Worm (Caenorhabditis elegans) whole organism, L1 larva: Measurements from ENCODE around the gene aex-3.

Source experiments
- C04F5.9 ChIP-seq: sonication (generic microtip); optimal IDR thresholded peaks from 2 replicates; lab custom pipeline; 2016; ENCODE audit warnings: missing genetic modification characterization, missing compliant biosample characterization
- blmp-1 ChIP-seq: fragments of 150-350 bp; optimal IDR thresholded peaks from 2 replicates; lab custom pipeline; 2014; ENCODE audit warnings: missing biosample characterization, missing genetic modification characterization
- ceh-63 ChIP-seq: fragments of 200-800 bp; sonication (Bioruptor generic); optimal IDR thresholded peaks from 2 replicates; lab custom pipeline; 2018; ENCODE audit warnings: mild to moderate bottlenecking, missing genetic modification characterization, missing compliant biosample characterization
- dpl-1 ChIP-seq, 3 experiments: fragments of 150-350 bp in 2 of 3; sonication (generic microtip) in 1 of 3; optimal IDR thresholded peaks; 2 replicates each; lab custom pipeline; 2014 to 2017; ENCODE audit warnings: missing biosample characterization in 3 of 3, missing genetic modification characterization in 3 of 3, missing genetic modification reagents in 3 of 3
- ets-5 ChIP-seq: fragments of 200-800 bp; sonication (Bioruptor generic); IDR thresholded peaks from 2 replicates; pipeline ENCODE4 v1.3.6; 2022; ENCODE audit warnings: missing genetic modification characterization, missing compliant biosample characterization
- fkh-8 ChIP-seq: sonication (generic microtip); optimal IDR thresholded peaks from 2 replicates; lab custom pipeline; 2016; ENCODE audit warnings: mild to moderate bottlenecking, missing genetic modification characterization, missing compliant biosample characterization
- jun-1 ChIP-seq: fragments of 150-350 bp; optimal IDR thresholded peaks from 2 replicates; lab custom pipeline; 2014; ENCODE audit warnings: missing biosample characterization, missing genetic modification reagents, missing genetic modification characterization
- mdl-1 ChIP-seq, 2 experiments: fragments of 150-350 bp; optimal IDR thresholded peaks; 2 replicates each; lab custom pipeline; 2014 to 2017; ENCODE audit warnings: missing biosample characterization in 2 of 2, missing genetic modification characterization in 2 of 2, inconsistent platforms in 1 of 2
- mef-2 ChIP-seq: fragments of 150-350 bp; optimal IDR thresholded peaks from 2 replicates; lab custom pipeline; 2014; ENCODE audit warnings: missing biosample characterization, missing genetic modification characterization
- swsn-7 ChIP-seq: sonication (generic microtip); optimal IDR thresholded peaks from 2 replicates; lab custom pipeline; 2016; ENCODE audit warnings: missing genetic modification characterization, missing compliant biosample characterization
- tlp-1 ChIP-seq: fragments of 150-350 bp; optimal IDR thresholded peaks from 2 replicates; lab custom pipeline; 2014; ENCODE audit warnings: missing biosample characterization, missing genetic modification characterization
- unc-30 ChIP-seq: sonication (generic microtip); optimal IDR thresholded peaks from 2 replicates; lab custom pipeline; 2017; ENCODE audit warnings: missing biosample characterization, missing genetic modification characterization
- vab-15 ChIP-seq: sonication (generic microtip); optimal IDR thresholded peaks from 2 replicates; lab custom pipeline; 2017; ENCODE audit warnings: missing genotype, mild to moderate bottlenecking, missing genetic modification characterization, missing compliant biosample characterization
- zip-4 ChIP-seq: fragments of 200-800 bp; sonication (Bioruptor generic); optimal IDR thresholded peaks from 2 replicates; lab custom pipeline; 2018; ENCODE audit warnings: mild to moderate bottlenecking, missing genetic modification characterization, moderate library complexity, missing compliant biosample characterization
- ztf-11 ChIP-seq, 2 experiments: sonication (generic microtip); optimal IDR thresholded peaks; 2 replicates each; lab custom pipeline; 2016 to 2017; ENCODE audit warnings: missing genetic modification characterization in 2 of 2, missing biosample characterization in 1 of 2, missing compliant biosample characterization in 1 of 2
- ztf-4 ChIP-seq: fragments of 150-350 bp; optimal IDR thresholded peaks from 2 replicates; lab custom pipeline; 2014; ENCODE audit warnings: missing biosample characterization, missing genetic modification characterization

Gene aex-3

DNA sequence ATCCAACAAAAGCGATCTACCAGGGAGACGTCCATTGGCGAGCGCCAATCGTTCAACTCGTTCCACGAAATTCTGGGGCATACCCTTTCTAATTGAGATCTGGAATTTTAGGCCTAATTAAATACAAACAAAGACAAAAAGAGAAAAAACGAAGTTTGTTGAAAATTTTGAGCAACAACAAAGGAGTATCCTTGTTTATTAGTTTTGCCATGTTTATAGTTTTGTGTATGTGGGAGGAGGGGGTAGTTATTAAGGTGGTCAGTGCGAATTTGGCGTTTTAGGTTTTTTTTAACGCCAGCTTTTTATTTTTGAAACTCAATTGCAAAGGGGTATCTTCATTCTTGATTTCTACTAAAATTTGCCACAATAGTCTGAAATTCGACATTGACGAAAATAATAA lies 45.1 kb downstream of the aex-3 start, which contains the start of gene irk-2:
Gene irk-2, minus strand, starts transcription at position 101 of the 400 bp plus-strand sequence.
- TF ChIP-seq dpl-1 (GFP tag; optimal IDR thresholded peaks at IDR 0.05; lab: Kevin White, UChicago): no peak

DNA sequence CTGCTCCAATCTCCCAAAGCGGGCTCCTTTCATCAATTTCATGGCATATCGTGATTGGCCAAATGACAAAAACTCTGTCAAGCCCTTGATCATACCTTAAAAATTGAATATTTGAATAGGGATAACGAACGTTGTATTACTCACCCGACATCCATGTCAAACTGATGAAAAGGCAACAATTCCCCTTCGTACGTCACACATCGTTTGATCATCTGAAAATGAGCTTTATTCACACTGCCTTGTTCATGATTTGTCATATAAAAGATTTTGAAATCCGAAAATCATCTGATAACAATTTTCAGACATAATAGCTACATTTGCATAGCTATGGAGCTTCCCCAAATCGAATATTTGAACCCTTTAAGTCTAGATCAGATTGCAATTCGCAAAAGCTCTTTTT lies 53.0 kb downstream of the aex-3 start, which contains the start of gene M02A10.1:
Gene M02A10.1, plus strand, starts transcription at position 301 of the 400 bp plus-strand sequence.
- no peak for TF ChIP-seq fkh-8 (tag; lab: Kevin White, UChicago)
- TF ChIP-seq C04F5.9 (tag; lab: Kevin White, UChicago): no peak
- TF ChIP-seq ets-5 (GFP tag; lab: Robert Waterston, UW): no peak
- no peak for TF ChIP-seq unc-30 (tag; lab: Kevin White, UChicago)
- TF ChIP-seq tlp-1: no peak
- no peak for TF ChIP-seq ztf-11 (tag; optimal IDR thresholded peaks at IDR 0.05; lab: Kevin White, UChicago)
- TF ChIP-seq blmp-1 (tag; lab: Kevin White, UChicago): no peak
- no peak for TF ChIP-seq zip-4 (GFP tag; lab: Kevin White, UChicago)
- no peak for TF ChIP-seq mef-2 (tag; lab: Kevin White, UChicago)
- TF ChIP-seq ztf-4 (tag; lab: Kevin White, UChicago): no peak
- TF ChIP-seq vab-15 (tag; lab: Kevin White, UChicago): no peak
- TF ChIP-seq ceh-63 (GFP tag; lab: Kevin White, UChicago): no peak
- TF ChIP-seq swsn-7: no peak
- no peak for TF ChIP-seq mdl-1 (tag; optimal IDR thresholded peaks at IDR 0.05; lab: Kevin White, UChicago)
- no peak for TF ChIP-seq jun-1
